Worm (Caenorhabditis elegans): Measurements from ENCODE around the gene C50F4.4.

The C50F4.4 gene

ce11 chrV:9536505-9536904, at the start of gene C50F4.4:
C50F4.4 (plus strand) TSS chrV:9536771.
- TF ChIP-seq ama-1 (optimal IDR thresholded peaks at IDR 0.05) (no peak), nhr-11 (tag; optimal IDR thresholded peaks at IDR 0.05) (no peak), hlh-4 (tag; optimal IDR thresholded peaks at IDR 0.05) (no peak), lin-35 (GFP tag; optimal IDR thresholded peaks at IDR 0.05) (peak; percentile 29 to 33), nhr-237 (tag; optimal IDR thresholded peaks at IDR 0.05) (no peak), nhr-90 (tag; optimal IDR thresholded peaks at IDR 0.05; ENCODE audit: poor library complexity) (peak; percentile 71), efl-1 (optimal IDR thresholded peaks at IDR 0.05) (peak; percentile 32 to 56), efl-1 (GFP tag; optimal IDR thresholded peaks at IDR 0.05 in 1 of 2) (peak; percentile 49 to 94), ceh-63 (GFP tag; optimal IDR thresholded peaks at IDR 0.05) (no peak), lin-14 (GFP tag; optimal IDR thresholded peaks at IDR 0.05) (peak; percentile 50), dpl-1 (GFP tag; optimal IDR thresholded peaks at IDR 0.05) (peak; percentile 20 to 65 (median 38)), lin-13 (GFP tag; optimal IDR thresholded peaks at IDR 0.05) (no peak), isw-1 (GFP tag; IDR thresholded peaks at IDR 0.05) (no peak), swsn-7 (tag; optimal IDR thresholded peaks at IDR 0.05) (peak; percentile 59), C16A3.4 (tag; optimal IDR thresholded peaks at IDR 0.05) (no peak), ztf-4 (tag; optimal IDR thresholded peaks at IDR 0.05) (no peak), blmp-1 (tag; optimal IDR thresholded peaks at IDR 0.05) (no peak), nhr-71 (tag; optimal IDR thresholded peaks at IDR 0.05) (peak; percentile 69), egl-27 (tag; optimal IDR thresholded peaks at IDR 0.05) (no peak), elt-2 (tag; optimal IDR thresholded peaks at IDR 0.05) (no peak), unc-86 (tag; optimal IDR thresholded peaks at IDR 0.05) (peak; percentile 15), C34B4.2 (tag; optimal IDR thresholded peaks at IDR 0.05) (no peak), nhr-20 (tag; optimal IDR thresholded peaks at IDR 0.05) (peak; percentile 53), lin-39 (tag; optimal IDR thresholded peaks at IDR 0.05) (peak; percentile 7), mdl-1 (tag; optimal IDR thresholded peaks at IDR 0.05) (no peak), skn-1 (tag; optimal IDR thresholded peaks at IDR 0.05) (no peak), mep-1 (tag; optimal IDR thresholded peaks at IDR 0.05) (peak; percentile 12), lir-3 (tag; optimal IDR thresholded peaks at IDR 0.05; ENCODE audit: poor library complexity) (peak; percentile 77), nhr-85 (tag) (peak; percentile 63), fkh-8 (tag; optimal IDR thresholded peaks at IDR 0.05) (peak; percentile 15), mab-9 (GFP tag; IDR thresholded peaks at IDR 0.05) (0 out of 2 replicates have a peak, but pooled peaks have one; percentile 49), pax-3 (tag; optimal IDR thresholded peaks at IDR 0.05) (peak; percentile 32), ceh-8 (GFP tag; optimal IDR thresholded peaks at IDR 0.05) (no peak), tbx-2 (tag; optimal IDR thresholded peaks at IDR 0.05) (no peak), pqm-1 (tag; optimal IDR thresholded peaks at IDR 0.05) (no peak), nhr-19 (GFP tag; conservative IDR thresholded peaks at IDR 0.05) (peak; percentile 42; the same call in 1 of the 2 replicates), nhr-47 (tag; optimal IDR thresholded peaks at IDR 0.05) (peak; percentile 67), elt-3 (tag; optimal IDR thresholded peaks at IDR 0.05) (no peak), C04F5.9 (tag; optimal IDR thresholded peaks at IDR 0.05) (no peak), nhr-77 (tag; optimal IDR thresholded peaks at IDR 0.05) (no peak), F16B12.6 (tag; optimal IDR thresholded peaks at IDR 0.05) (no peak), vab-15 (tag; optimal IDR thresholded peaks at IDR 0.05) (no peak), ztf-11 (tag; optimal IDR thresholded peaks at IDR 0.05) (peak in 1 of 2 experiments; percentile 67), grh-1 (GFP tag; IDR thresholded peaks at IDR 0.05) (no peak), sptf-1 (tag; optimal IDR thresholded peaks at IDR 0.05) (no peak), egl-13 (tag; optimal IDR thresholded peaks at IDR 0.05) (peak; percentile 36), fos-1 (tag; optimal IDR thresholded peaks at IDR 0.05) (no peak), unc-98 (GFP tag; IDR thresholded peaks at IDR 0.05) (no peak), aha-1 (tag; optimal IDR thresholded peaks at IDR 0.05) (no peak), Y116A8C.19 (tag; optimal IDR thresholded peaks at IDR 0.05; ENCODE audit: borderline replicate concordance) (no peak), hpl-2 (GFP tag; optimal IDR thresholded peaks at IDR 0.05) (no peak), sox-4 (tag; optimal IDR thresholded peaks at IDR 0.05) (peak; percentile 72), ets-5 (GFP tag; IDR thresholded peaks at IDR 0.05) (no peak), xbp-1 (tag; optimal IDR thresholded peaks at IDR 0.05) (peak; percentile 62)
